Worm (Caenorhabditis elegans): ENCODE data around the gene Y60A3A.21.

- TF ChIP-seq zag-1 (tag; optimal IDR thresholded peaks at IDR 0.05) = no peak
- TF ChIP-seq php-3 (GFP tag; IDR thresholded peaks at IDR 0.05) = no peak
- no peak for TF ChIP-seq zip-11 (GFP tag; IDR thresholded peaks at IDR 0.05)
- no peak for TF ChIP-seq fos-1 (tag; optimal IDR thresholded peaks at IDR 0.05)
Measured at ce11 chrV:19997481-19997880, 14.3 kb upstream of the Y60A3A.21 start.

Data from whole organism, L4 larva.